Fruit fly (Drosophila melanogaster): Measurements from ENCODE around the gene RanBP3.

RanBP3 gene

dm6 chr3R:23732990-23733512 is 19.6 kb downstream of the RanBP3 start, which contains the start of the genes Hmgcr and Rpn9 (continued):
- TF ChIP-seq jumu (GFP tag; optimal IDR thresholded peaks at IDR 0.05) = peak; percentile 8
- TF ChIP-seq ash1 (GFP tag; optimal IDR thresholded peaks at IDR 0.05) = no peak
- no peak for TF ChIP-seq CG7271 (tag; optimal IDR thresholded peaks at IDR 0.05)
- no peak for TF ChIP-seq CG11247 (GFP tag; IDR thresholded peaks at IDR 0.05)
- TF ChIP-seq trem (tag; optimal IDR thresholded peaks at IDR 0.05) = peak; percentile 73
- TF ChIP-seq Nf-YC (tag; optimal IDR thresholded peaks at IDR 0.05) = peak; percentile 38
- TF ChIP-seq gce (GFP tag; IDR thresholded peaks at IDR 0.05) = no peak
- peak; percentile 44 for TF ChIP-seq CG8924 (tag; optimal IDR thresholded peaks at IDR 0.05)
- TF ChIP-seq CG13775 (GFP tag; optimal IDR thresholded peaks at IDR 0.05) = no peak
- TF ChIP-seq CG9609 (GFP tag; optimal IDR thresholded peaks at IDR 0.05) = no peak
- no peak for TF ChIP-seq CG10565 (GFP tag; optimal IDR thresholded peaks at IDR 0.05)
- peak; percentile 55 for TF ChIP-seq NC2β (GFP tag; optimal IDR thresholded peaks at IDR 0.05)
- no peak for TF ChIP-seq CG18476 (GFP tag; optimal IDR thresholded peaks at IDR 0.05)
- peak; percentile 31; the same call in 1 of the 2 replicates for TF ChIP-seq Bgb (GFP tag; IDR thresholded peaks at IDR 0.05; ENCODE audit: partially characterized antibody)
- no peak for TF ChIP-seq CG4854 (GFP tag; optimal IDR thresholded peaks at IDR 0.05)
- peak; percentile 14 for TF ChIP-seq CG13624 (GFP tag; optimal IDR thresholded peaks at IDR 0.05)
- no peak for TF ChIP-seq ems (GFP tag; optimal IDR thresholded peaks at IDR 0.05)
- no peak for TF ChIP-seq CG12942 (GFP tag; optimal IDR thresholded peaks at IDR 0.05)
- TF ChIP-seq CG12104 (GFP tag; optimal IDR thresholded peaks at IDR 0.05) = no peak
- no peak for TF ChIP-seq Poxn (GFP tag; IDR thresholded peaks at IDR 0.05)
- TF ChIP-seq Mes4 (GFP tag; optimal IDR thresholded peaks at IDR 0.05) = peak; percentile 50
- TF ChIP-seq Xbp1 (GFP tag; optimal IDR thresholded peaks at IDR 0.05) = peak; percentile 12
- peak; percentile 43 for TF ChIP-seq CG17829 (tag; optimal IDR thresholded peaks at IDR 0.05)
- TF ChIP-seq dati (GFP tag; IDR thresholded peaks at IDR 0.05) = no peak
- TF ChIP-seq gem (tag; optimal IDR thresholded peaks at IDR 0.05) = peak; percentile 35
- peak; percentile 61 for TF ChIP-seq CG2712 (tag; optimal IDR thresholded peaks at IDR 0.05)
- TF ChIP-seq Fer2 (tag; optimal IDR thresholded peaks at IDR 0.05) = no peak
- TF ChIP-seq Dp (GFP tag; optimal IDR thresholded peaks at IDR 0.05) = peak; percentile 48
- peak; percentile 10 for TF ChIP-seq Sry-β (GFP tag; optimal IDR thresholded peaks at IDR 0.05)
- TF ChIP-seq Fer1 (GFP tag; optimal IDR thresholded peaks at IDR 0.05) = peak; percentile 28
- peak; percentile 17; the same call in 1 of the 2 replicates for TF ChIP-seq CG42726 (GFP tag; IDR thresholded peaks at IDR 0.05; ENCODE audit: partially characterized antibody)
- no peak for TF ChIP-seq Hr39 (optimal IDR thresholded peaks at IDR 0.05)
- TF ChIP-seq CG30020 (tag; optimal IDR thresholded peaks at IDR 0.05) = peak; percentile 20
- no peak for TF ChIP-seq Xrp1 (GFP tag; IDR thresholded peaks at IDR 0.05)
- TF ChIP-seq Stat92E (GFP tag; optimal IDR thresholded peaks at IDR 0.05) = peak in 1 of 3 experiments; percentile 56
- TF ChIP-seq CG7839 (tag; optimal IDR thresholded peaks at IDR 0.05) = peak; percentile 13
- TF ChIP-seq CG11696 (GFP tag; IDR thresholded peaks at IDR 0.05) = no peak
- no peak for TF ChIP-seq CG12769 (tag; optimal IDR thresholded peaks at IDR 0.05)
- TF ChIP-seq CG6791 (GFP tag; IDR thresholded peaks at IDR 0.05; ENCODE audit: partially characterized antibody) = no peak
- TF ChIP-seq Max (GFP tag; optimal IDR thresholded peaks at IDR 0.05) = peak; percentile 6
- TF ChIP-seq CG1233 (GFP tag; optimal IDR thresholded peaks at IDR 0.05) = no peak
- peak; percentile 27 for TF ChIP-seq Nf-YB (GFP tag; optimal IDR thresholded peaks at IDR 0.05)
- no peak for TF ChIP-seq Kr (GFP tag; optimal IDR thresholded peaks at IDR 0.05)
- peak in 1 of 2 experiments; percentile 71 for TF ChIP-seq Eip74EF (GFP tag; optimal IDR thresholded peaks at IDR 0.05)
- TF ChIP-seq CG7987 (GFP tag; optimal IDR thresholded peaks at IDR 0.05) = peak; percentile 41
- no peak for TF ChIP-seq CG8388 (GFP tag; optimal IDR thresholded peaks at IDR 0.05)
- peak; percentile 87 for TF ChIP-seq YL-1 (GFP tag; optimal IDR thresholded peaks at IDR 0.05)
- TF ChIP-seq onecut (GFP tag; IDR thresholded peaks at IDR 0.05) = peak; percentile 26; the same call in 1 of the 2 replicates
- peak; percentile 68 for TF ChIP-seq CG10267 (tag; optimal IDR thresholded peaks at IDR 0.05)
- TF ChIP-seq gfzf (GFP tag; optimal IDR thresholded peaks at IDR 0.05) = peak; percentile 93
